Worm (Caenorhabditis elegans): Measurements from ENCODE around the gene memi-2.

DNA sequence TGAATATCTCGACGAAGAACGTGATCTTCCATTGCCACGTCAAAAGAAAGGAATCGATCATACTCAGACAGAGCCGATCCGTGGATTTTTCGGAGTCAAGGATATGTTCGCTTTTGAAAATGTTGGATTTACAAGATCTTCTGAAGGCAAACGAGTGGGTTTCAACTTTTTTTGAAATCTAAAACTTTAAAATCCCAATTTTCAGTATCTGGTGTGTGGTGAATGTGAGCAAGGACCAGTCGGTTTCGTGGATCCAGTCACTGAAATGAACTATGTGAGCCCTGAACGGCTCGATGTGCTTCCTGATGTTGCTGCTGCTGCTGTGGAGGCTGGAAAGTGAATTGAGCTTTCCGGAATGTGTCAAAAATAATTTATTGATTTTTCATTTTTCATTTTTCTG, 13.4 kb downstream of the memi-2 start, which contains the start of gene lsm-3:
- TF ChIP-seq tbx-11 (GFP tag; IDR thresholded peaks at IDR 0.05) (no peak), flt-1 (GFP tag; IDR thresholded peaks at IDR 0.05) (no peak), hnd-1 (tag; optimal IDR thresholded peaks at IDR 0.05) (no peak), F13C5.2 (tag; optimal IDR thresholded peaks at IDR 0.05) (no peak), ama-1 (optimal IDR thresholded peaks at IDR 0.05) (no peak), pes-1 (GFP tag; IDR thresholded peaks at IDR 0.05) (no peak), tra-4 (tag; optimal IDR thresholded peaks at IDR 0.05) (no peak), tbx-37 (GFP tag; conservative IDR thresholded peaks at IDR 0.05) (no peak), scrt-1 (GFP tag; IDR thresholded peaks at IDR 0.05) (no peak), ets-7 (tag; optimal IDR thresholded peaks at IDR 0.05) (no peak), aly-1 (tag; optimal IDR thresholded peaks at IDR 0.05) (no peak), ceh-13 (GFP tag; optimal IDR thresholded peaks at IDR 0.05) (no peak)
